Fruit fly (Drosophila melanogaster) whole organism, wandering third instar larva: Measurements from ENCODE around the gene janB.

Experiments
- Abd-B ChIP-seq: fragments of >200 bp; optimal IDR thresholded peaks from 2 replicates; lab custom pipeline; 2017; ENCODE audit warnings: missing biosample characterization, missing genetic modification characterization
- CG32264 ChIP-seq: fragments of 200-800 bp; sonication (Bioruptor generic); optimal IDR thresholded peaks from 2 replicates; lab custom pipeline; 2016; ENCODE audit warnings: missing biosample characterization, missing genetic modification characterization
- CrebA ChIP-seq: fragments of 200-800 bp; sonication (Bioruptor generic); optimal IDR thresholded peaks from 2 replicates; lab custom pipeline; 2016; ENCODE audit warnings: missing biosample characterization, mild to moderate bottlenecking, missing genetic modification characterization, borderline replicate concordance
- Dfd ChIP-seq: fragments of >200 bp; optimal IDR thresholded peaks from 2 replicates; lab custom pipeline; 2017; ENCODE audit warnings: missing biosample characterization, missing genetic modification characterization
- Dif ChIP-seq: fragments of 200-275, 200-300 bp; sonication (Bioruptor generic); optimal IDR thresholded peaks from 2 replicates; lab custom pipeline; 2018; ENCODE audit warnings: missing biosample characterization, missing genetic modification characterization; ENCODE audit not compliant: partially characterized antibody
- GATAd ChIP-seq: sonication (Bioruptor generic); optimal IDR thresholded peaks from 2 replicates; lab custom pipeline; 2016; ENCODE audit warnings: missing biosample characterization, missing genetic modification characterization
- HLH106 ChIP-seq: fragments of 200-800 bp; optimal IDR thresholded peaks from 3 replicates; lab custom pipeline; 2019; ENCODE audit warnings: missing biosample characterization, mild to moderate bottlenecking, missing genetic modification characterization, moderate library complexity
- Hnf4 ChIP-seq: fragments of 200-800 bp; sonication (Bioruptor generic); optimal IDR thresholded peaks from 2 replicates; lab custom pipeline; 2016; ENCODE audit warnings: missing biosample characterization, mild to moderate bottlenecking, missing genetic modification characterization
- Hr78 ChIP-seq: fragments of >200 bp; optimal IDR thresholded peaks from 2 replicates; lab custom pipeline; 2017; ENCODE audit warnings: missing biosample characterization, missing genetic modification characterization
- Jra ChIP-seq: sonication (Bioruptor generic); optimal IDR thresholded peaks from 2 replicates; lab custom pipeline; 2016; ENCODE audit warnings: missing biosample characterization, missing genetic modification characterization
- Mio ChIP-seq: sonication (Bioruptor generic); optimal IDR thresholded peaks from 2 replicates; lab custom pipeline; 2016; ENCODE audit warnings: missing biosample characterization, missing genetic modification characterization
- Myc ChIP-seq: fragments of >200 bp; optimal IDR thresholded peaks from 2 replicates; lab custom pipeline; 2017
- N ChIP-seq: fragments of >200 bp; optimal IDR thresholded peaks from 2 replicates; lab custom pipeline; 2018; ENCODE audit warnings: missing biosample characterization, missing external identifiers, missing genetic modification characterization
- Rel ChIP-seq, 2 experiments: fragments of 200-800 bp; sonication (Bioruptor generic) in 1 of 2; optimal IDR thresholded peaks; 2 replicates in 1 of 2; 3 replicates in 1 of 2; lab custom pipeline; 2016 to 2019; ENCODE audit warnings: mild to moderate bottlenecking in 2 of 2, missing biosample characterization in 2 of 2, missing genetic modification characterization in 2 of 2, moderate library complexity in 1 of 2
- Sp1 ChIP-seq: fragments of 200-800 bp; sonication (Bioruptor generic); optimal IDR thresholded peaks from 3 replicates; lab custom pipeline; 2019; ENCODE audit warnings: missing biosample characterization, mild to moderate bottlenecking, missing genetic modification characterization, moderate library complexity
- Vsx2 ChIP-seq: fragments of 200-300, 225-300 bp; sonication (Bioruptor generic); optimal IDR thresholded peaks from 2 replicates; lab custom pipeline; 2018; ENCODE audit warnings: missing biosample characterization, missing genetic modification characterization; ENCODE audit not compliant: partially characterized antibody
- br ChIP-seq: fragments of 200-800 bp; sonication (Bioruptor generic); optimal IDR thresholded peaks from 2 replicates; lab custom pipeline; 2016; ENCODE audit warnings: missing biosample characterization, missing genetic modification characterization
- brk ChIP-seq: fragments of 200-800 bp; sonication (Bioruptor generic); optimal IDR thresholded peaks from 2 replicates; lab custom pipeline; 2016; ENCODE audit warnings: missing biosample characterization, mild to moderate bottlenecking, missing genetic modification characterization
- dl ChIP-seq, 2 experiments: fragments of 175-275, 200-275 bp in 1 of 2; fragments of 200-275 bp in 1 of 2; sonication (Bioruptor generic); optimal IDR thresholded peaks; lab custom pipeline; 2018; ENCODE audit warnings: mild to moderate bottlenecking in 2 of 2, missing biosample characterization in 2 of 2, missing genetic modification characterization in 2 of 2, moderate library complexity in 2 of 2; ENCODE audit not compliant: partially characterized antibody in 2 of 2, insufficient read depth in 1 of 2
- dmrt93B ChIP-seq: fragments of 200-800 bp; sonication (Bioruptor generic); optimal IDR thresholded peaks from 2 replicates; lab custom pipeline; 2018; ENCODE audit warnings: missing biosample characterization, mild to moderate bottlenecking, missing genetic modification characterization
- dsf ChIP-seq: sonication (Bioruptor generic); optimal IDR thresholded peaks from 2 replicates; lab custom pipeline; 2016; ENCODE audit warnings: missing biosample characterization, missing genetic modification characterization, borderline replicate concordance
- ey ChIP-seq: fragments of 200-800 bp; sonication (Bioruptor generic); optimal IDR thresholded peaks from 2 replicates; lab custom pipeline; 2016; ENCODE audit warnings: missing biosample characterization, missing genetic modification characterization
- foxo ChIP-seq, 2 experiments: fragments of 200-800 bp; sonication (Bioruptor generic); optimal IDR thresholded peaks; 2 replicates in 1 of 2; 3 replicates in 1 of 2; lab custom pipeline; 2016 to 2017; ENCODE audit warnings: missing biosample characterization in 2 of 2, missing genetic modification characterization in 2 of 2
- fru ChIP-seq: fragments of 200-800 bp; sonication (Bioruptor generic); optimal IDR thresholded peaks from 3 replicates; lab custom pipeline; 2016; ENCODE audit warnings: missing biosample characterization, mild to moderate bottlenecking, missing genetic modification characterization
- h ChIP-seq: fragments of 200-800 bp; sonication (Bioruptor generic); optimal IDR thresholded peaks from 3 replicates; lab custom pipeline; 2016; ENCODE audit warnings: missing biosample characterization, mild to moderate bottlenecking, missing genetic modification characterization
- jim ChIP-seq: fragments of 175-275, 200-325 bp; sonication (Bioruptor generic); optimal IDR thresholded peaks from 2 replicates; lab custom pipeline; 2016; ENCODE audit warnings: missing biosample characterization, mild to moderate bottlenecking, missing genetic modification characterization
- lola ChIP-seq: fragments of >200 bp; optimal IDR thresholded peaks from 2 replicates; lab custom pipeline; 2017; ENCODE audit warnings: missing biosample characterization, missing genetic modification characterization
- pan ChIP-seq: fragments of >200 bp; optimal IDR thresholded peaks from 2 replicates; lab custom pipeline; 2017
- psq ChIP-seq: fragments of 200-800 bp; sonication (Bioruptor generic); optimal IDR thresholded peaks from 3 replicates; lab custom pipeline; 2017; ENCODE audit warnings: missing biosample characterization, mild to moderate bottlenecking, missing genetic modification characterization, moderate library complexity
- rgr ChIP-seq: fragments of 200-800 bp; sonication (Bioruptor generic); optimal IDR thresholded peaks from 3 replicates; lab custom pipeline; 2016; ENCODE audit warnings: missing biosample characterization, mild to moderate bottlenecking, missing genetic modification characterization
- sage ChIP-seq: fragments of 200-800 bp; sonication (Bioruptor generic); optimal IDR thresholded peaks from 2 replicates; lab custom pipeline; 2016; ENCODE audit warnings: missing biosample characterization, mild to moderate bottlenecking, missing genetic modification characterization
- sv ChIP-seq: fragments of 200-800 bp; sonication (Bioruptor generic); optimal IDR thresholded peaks from 3 replicates; lab custom pipeline; 2016; ENCODE audit warnings: missing biosample characterization, missing genetic modification characterization
- tai ChIP-seq: sonication (Bioruptor generic); optimal IDR thresholded peaks from 2 replicates; lab custom pipeline; 2016; ENCODE audit warnings: missing biosample characterization, missing genetic modification characterization
- usp ChIP-seq: fragments of >200 bp; optimal IDR thresholded peaks from 2 replicates; lab custom pipeline; 2017; ENCODE audit warnings: missing biosample characterization, missing genetic modification characterization
- woc ChIP-seq: sonication (Bioruptor generic); optimal IDR thresholded peaks from 2 replicates; lab custom pipeline; 2016; ENCODE audit warnings: missing biosample characterization, mild to moderate bottlenecking, missing genetic modification characterization

janB gene

dm6 chr3R:30052455-30053046 is 14.0 kb upstream of the janB start, which contains the start of gene Jasper:
TSS of gene Jasper (plus strand) at chr3R:30052514.
- no peak for TF ChIP-seq brk (GFP tag; lab: Kevin White, UChicago)
- peak; percentile 11 for TF ChIP-seq HLH106 (tag; lab: Kevin White, UChicago)
- TF ChIP-seq fru (GFP tag; lab: Kevin White, UChicago), result no peak
- peak; percentile 28 for TF ChIP-seq Myc (lab: Kevin White, UChicago)
- TF ChIP-seq Dif (GFP tag; lab: Kevin White, UChicago), result peak; percentile 11
- TF ChIP-seq Hr78, result no peak
- TF ChIP-seq Rel (GFP tag; optimal IDR thresholded peaks at IDR 0.05; lab: Kevin White, UChicago), result no peak
- peak; percentile 26 for TF ChIP-seq Rel (tag; optimal IDR thresholded peaks at IDR 0.05; lab: Kevin White, UChicago)
- TF ChIP-seq Sp1 (GFP tag; lab: Kevin White, UChicago), result peak; percentile 29

- TF ChIP-seq N (no peak), woc (GFP tag; lab: Kevin White, UChicago) (no peak), h (GFP tag; lab: Kevin White, UChicago) (no peak), rgr (GFP tag; lab: Kevin White, UChicago) (no peak), Dif (GFP tag; lab: Kevin White, UChicago) (no peak), dsf (GFP tag; lab: Kevin White, UChicago) (no peak), dl (GFP tag; optimal IDR thresholded peaks at IDR 0.05; lab: Kevin White, UChicago; ENCODE audit: insufficient read depth in 1 of 2, partially characterized antibody in 2 of 2) (no peak), psq (GFP tag; lab: Kevin White, UChicago) (no peak), fru (GFP tag; lab: Kevin White, UChicago) (no peak), ey (GFP tag; lab: Kevin White, UChicago) (no peak), lola (GFP tag; lab: Kevin White, UChicago) (no peak)
Observed at dm6 chr3R:30051933-30052332, 13.4 kb upstream of the janB start, which contains the start of gene CG15528. TSS of gene CG15528 (minus strand) at chr3R:30052112.

dm6 chr3R:30050448-30050847 is 11.9 kb upstream of the janB start:
- TF ChIP-seq ey (GFP tag; lab: Kevin White, UChicago) (no peak), CrebA (GFP tag; lab: Kevin White, UChicago) (no peak), Abd-B (GFP tag; lab: Kevin White, UChicago) (no peak), Dfd (GFP tag; lab: Kevin White, UChicago) (no peak), br (GFP tag; lab: Kevin White, UChicago) (no peak), Dif (GFP tag; lab: Kevin White, UChicago) (no peak), Sp1 (GFP tag; lab: Kevin White, UChicago) (no peak), Mio (GFP tag; lab: Kevin White, UChicago) (no peak), CG32264 (GFP tag; lab: Kevin White, UChicago) (no peak), lola (GFP tag; lab: Kevin White, UChicago) (no peak), sv (GFP tag; lab: Kevin White, UChicago) (no peak), rgr (GFP tag; lab: Kevin White, UChicago) (no peak), Hnf4 (no peak), HLH106 (tag; lab: Kevin White, UChicago) (no peak)

dm6 chr3R:30046029-30047001 is 7.8 kb upstream of the janB start, which contains the start of the genes RpL32 and CG7943:
TSS of gene RpL32 (minus strand) at chr3R:30046161.
TSS of gene CG7943 (plus strand) at chr3R:30046470.
- TF ChIP-seq Dif (GFP tag; lab: Kevin White, UChicago), result no peak
- no peak for TF ChIP-seq dl (GFP tag; optimal IDR thresholded peaks at IDR 0.05; lab: Kevin White, UChicago; ENCODE audit: insufficient read depth in 1 of 2, partially characterized antibody in 2 of 2)
- peak; percentile 95 for TF ChIP-seq HLH106 (tag; lab: Kevin White, UChicago)
- no peak for TF ChIP-seq usp (GFP tag; lab: Kevin White, UChicago)
- no peak for TF ChIP-seq lola (GFP tag; lab: Kevin White, UChicago)
- TF ChIP-seq GATAd (GFP tag; lab: Kevin White, UChicago), result peak; percentile 90
- TF ChIP-seq h (GFP tag; lab: Kevin White, UChicago), result peak; percentile 97
- TF ChIP-seq pan (lab: Kevin White, UChicago), result no peak
- peak; percentile 89 for TF ChIP-seq dsf (GFP tag; lab: Kevin White, UChicago)
- TF ChIP-seq foxo (GFP tag; optimal IDR thresholded peaks at IDR 0.05; lab: Kevin White, UChicago), result peak; percentile 84 to 96
- no peak for TF ChIP-seq brk (GFP tag; lab: Kevin White, UChicago)
- no peak for TF ChIP-seq CrebA (GFP tag; lab: Kevin White, UChicago)
- TF ChIP-seq N, result no peak
- no peak for TF ChIP-seq Vsx2 (GFP tag; lab: Kevin White, UChicago)
- TF ChIP-seq woc (GFP tag; lab: Kevin White, UChicago), result peak; percentile 93
- no peak for TF ChIP-seq tai (GFP tag; lab: Kevin White, UChicago)
- no peak for TF ChIP-seq Dfd (GFP tag; lab: Kevin White, UChicago)
- TF ChIP-seq CG32264 (GFP tag; lab: Kevin White, UChicago), result peak; percentile 94
- TF ChIP-seq Jra (GFP tag; lab: Kevin White, UChicago), result peak; percentile 93
- peak; percentile 96 for TF ChIP-seq fru (GFP tag; lab: Kevin White, UChicago)
- peak; percentile 88 for TF ChIP-seq sage
- TF ChIP-seq rgr (GFP tag; lab: Kevin White, UChicago), result peak; percentile 95
- TF ChIP-seq Mio (GFP tag; lab: Kevin White, UChicago), result peak; percentile 74
- TF ChIP-seq psq (GFP tag; lab: Kevin White, UChicago), result peak; percentile 83
- peak; percentile 82 for TF ChIP-seq sv (GFP tag; lab: Kevin White, UChicago)
- TF ChIP-seq Hr78, result no peak
- TF ChIP-seq dmrt93B (GFP tag; lab: Kevin White, UChicago), result peak; percentile 97
- peak; percentile 34 for TF ChIP-seq jim (GFP tag; lab: Kevin White, UChicago)
- TF ChIP-seq Sp1 (GFP tag; lab: Kevin White, UChicago), result peak; percentile 92
- TF ChIP-seq ey (GFP tag; lab: Kevin White, UChicago), result peak; percentile 89
- TF ChIP-seq br (GFP tag; lab: Kevin White, UChicago), result peak; percentile 95
